Fruit fly (Drosophila melanogaster) whole organism, embryonic: ENCODE results near the gene CG6153.

Experiments used
- Bdp1 ChIP-seq: fragments of 200-800 bp; sonication (Bioruptor generic); optimal IDR thresholded peaks from 3 replicates; lab custom pipeline; 2016; ENCODE audit warnings: missing biosample characterization, missing genetic modification characterization
- CG10147 ChIP-seq: fragments of 200-800 bp; sonication (Bioruptor generic); optimal IDR thresholded peaks from 2 replicates; lab custom pipeline; 2019; ENCODE audit warnings: missing biosample characterization, mild to moderate bottlenecking, missing genetic modification characterization, moderate library complexity
- CG10321 ChIP-seq: fragments of 200-800 bp; sonication (Bioruptor generic); IDR thresholded peaks from 2 replicates; pipeline ENCODE4 v1.3.6; 2022; ENCODE audit warnings: missing biosample characterization, missing genetic modification characterization
- CG10431 ChIP-seq: fragments of 200-800 bp; sonication (Bioruptor generic); optimal IDR thresholded peaks from 3 replicates; lab custom pipeline; 2018; ENCODE audit warnings: missing biosample characterization, mild to moderate bottlenecking, missing genetic modification characterization
- CG11247 ChIP-seq: fragments of 200-800 bp; sonication (Bioruptor generic); IDR thresholded peaks from 2 replicates; pipeline ENCODE4 v1.3.6; 2022; ENCODE audit warnings: missing biosample characterization, missing genetic modification characterization
- CG11696 ChIP-seq: fragments of 200-800 bp; sonication (Bioruptor generic); IDR thresholded peaks from 2 replicates; pipeline ENCODE4 v1.3.6; 2022; ENCODE audit warnings: missing biosample characterization, missing genetic modification characterization
- CG12299 ChIP-seq: fragments of 200-800 bp; sonication (Bioruptor generic); optimal IDR thresholded peaks from 2 replicates; lab custom pipeline; 2018; ENCODE audit warnings: missing biosample characterization, mild to moderate bottlenecking, missing genetic modification characterization
- CG13894 ChIP-seq: fragments of 200-800 bp; sonication (Bioruptor generic); optimal IDR thresholded peaks from 3 replicates; lab custom pipeline; 2018; ENCODE audit warnings: missing biosample characterization, mild to moderate bottlenecking, missing genetic modification characterization, moderate library complexity
- CG1529 ChIP-seq: fragments of 200-800 bp; sonication (Bioruptor generic); optimal IDR thresholded peaks from 3 replicates; lab custom pipeline; 2018; ENCODE audit warnings: missing biosample characterization, missing genetic modification characterization
- CG15514 ChIP-seq: fragments of 200-800 bp; sonication (Bioruptor generic); optimal IDR thresholded peaks from 3 replicates; lab custom pipeline; 2017; ENCODE audit warnings: missing biosample characterization, missing genetic modification characterization, mild to moderate bottlenecking, moderate library complexity, missing genetic modification reagents
- CG18011 ChIP-seq: fragments of 200-800 bp; sonication (Bioruptor generic); optimal IDR thresholded peaks from 2 replicates; lab custom pipeline; 2017; ENCODE audit warnings: missing biosample characterization, missing genetic modification characterization, mild to moderate bottlenecking, moderate library complexity, missing genotype
- CG18262 ChIP-seq: fragments of 200-800 bp; optimal IDR thresholded peaks from 3 replicates; lab custom pipeline; 2019; ENCODE audit warnings: missing biosample characterization, mild to moderate bottlenecking, missing genetic modification characterization, moderate library complexity
- CG2129 ChIP-seq: fragments of 200-800 bp; sonication (Bioruptor generic); IDR thresholded peaks from 2 replicates; pipeline ENCODE4 v1.3.6; 2022; ENCODE audit warnings: missing biosample characterization, missing genetic modification characterization; ENCODE audit not compliant: partially characterized antibody
- CG2875 ChIP-seq: fragments of 200-800 bp; sonication (Bioruptor generic); optimal IDR thresholded peaks from 2 replicates; lab custom pipeline; 2017; ENCODE audit warnings: missing biosample characterization, mild to moderate bottlenecking, missing genetic modification characterization, missing genetic modification reagents
- CG31224 ChIP-seq: fragments of 200-800 bp; sonication (Bioruptor generic); IDR thresholded peaks from 2 replicates; pipeline ENCODE4 v1.3.6; 2022; ENCODE audit warnings: missing biosample characterization, missing genetic modification characterization
- CG3281 ChIP-seq: fragments of 200-800 bp; sonication (Bioruptor generic); optimal IDR thresholded peaks from 3 replicates; lab custom pipeline; 2017; ENCODE audit warnings: missing biosample characterization, mild to moderate bottlenecking, missing genetic modification characterization
- CG3726 ChIP-seq: fragments of 200-800 bp; sonication (Bioruptor generic); IDR thresholded peaks from 3 replicates; pipeline ENCODE4, ENCODE4 v1.3.6; 2022; ENCODE audit warnings: missing biosample characterization, missing genetic modification characterization
- CG4360 ChIP-seq: fragments of 200-800 bp; sonication (Bioruptor generic); IDR thresholded peaks from 2 replicates; pipeline ENCODE4 v1.3.6; 2022; ENCODE audit warnings: missing biosample characterization, missing genetic modification characterization
- CG7271 ChIP-seq: fragments of 200-800 bp; sonication (Bioruptor generic); optimal IDR thresholded peaks from 2 replicates; lab custom pipeline; 2018; ENCODE audit warnings: missing biosample characterization, mild to moderate bottlenecking, missing genetic modification characterization, moderate library complexity
- CG7839 ChIP-seq: fragments of 200-800 bp; sonication (Bioruptor generic); optimal IDR thresholded peaks from 3 replicates; lab custom pipeline; 2018; ENCODE audit warnings: missing biosample characterization, mild to moderate bottlenecking, missing genetic modification characterization, moderate library complexity
- CG7928 ChIP-seq: fragments of 200-800 bp; sonication (Bioruptor generic); optimal IDR thresholded peaks from 2 replicates; lab custom pipeline; 2017; ENCODE audit warnings: missing biosample characterization, mild to moderate bottlenecking, missing genetic modification characterization
- CG9215 ChIP-seq: fragments of 200-800 bp; sonication (Bioruptor generic); IDR thresholded peaks from 2 replicates; pipeline ENCODE4 v1.3.6; 2022; ENCODE audit warnings: missing biosample characterization, missing genetic modification characterization
- CG9437 ChIP-seq: fragments of 200-800 bp; sonication (Bioruptor generic); optimal IDR thresholded peaks from 2 replicates; lab custom pipeline; 2018; ENCODE audit warnings: missing biosample characterization, mild to moderate bottlenecking, missing genetic modification characterization
- CG9727 ChIP-seq: fragments of 200-800 bp; sonication (Bioruptor generic); optimal IDR thresholded peaks from 3 replicates; lab custom pipeline; 2017; ENCODE audit warnings: missing biosample characterization, mild to moderate bottlenecking, missing genetic modification characterization
- CG9797 ChIP-seq: fragments of 200-800 bp; sonication (Bioruptor generic); optimal IDR thresholded peaks from 3 replicates; lab custom pipeline; 2018; ENCODE audit warnings: missing biosample characterization, mild to moderate bottlenecking, missing genetic modification characterization
- CG9876 ChIP-seq: fragments of 200-800 bp; sonication (Bioruptor generic); optimal IDR thresholded peaks from 2 replicates; lab custom pipeline; 2016; ENCODE audit warnings: missing biosample characterization, missing genetic modification characterization
- CrebB ChIP-seq: fragments of 200-800 bp; sonication (Bioruptor generic); optimal IDR thresholded peaks from 3 replicates; lab custom pipeline; 2018; ENCODE audit warnings: missing biosample characterization, mild to moderate bottlenecking, missing genetic modification characterization
- Dip2 ChIP-seq: fragments of 200-800 bp; sonication (Bioruptor generic); IDR thresholded peaks from 2 replicates; pipeline ENCODE4 v1.3.6; 2022; ENCODE audit warnings: missing biosample characterization, missing genetic modification characterization
- Doc2 ChIP-seq: fragments of 200-800 bp; sonication (Bioruptor generic); IDR thresholded peaks from 2 replicates; pipeline ENCODE4 v1.3.6; 2022; ENCODE audit warnings: missing biosample characterization, missing genetic modification characterization
- H15 ChIP-seq: fragments of 200-800 bp; sonication (Bioruptor generic); IDR thresholded peaks from 3 replicates; pipeline ENCODE4 v1.3.6; 2022; ENCODE audit warnings: missing biosample characterization, missing genetic modification characterization
- Hmr ChIP-seq: fragments of 200-800 bp; sonication (Bioruptor generic); optimal IDR thresholded peaks from 3 replicates; lab custom pipeline; 2017; ENCODE audit warnings: mild to moderate bottlenecking, missing biosample characterization, missing genetic modification reagents, missing genetic modification characterization
- Mad ChIP-seq: fragments of 200-800 bp; sonication (Bioruptor generic); optimal IDR thresholded peaks from 2 replicates; lab custom pipeline; 2016; ENCODE audit warnings: missing biosample characterization, missing genetic modification characterization
- Med ChIP-seq: fragments of 200-800 bp; sonication (Bioruptor generic); peaks from one replicate; lab custom pipeline; 2016; ENCODE audit warnings: missing biosample characterization, missing genetic modification characterization, mild to moderate bottlenecking, inconsistent platforms, moderate library complexity
- Meics ChIP-seq: fragments of 200-800 bp; sonication (Bioruptor generic); optimal IDR thresholded peaks from 2 replicates; lab custom pipeline; 2017; ENCODE audit warnings: missing biosample characterization, mild to moderate bottlenecking, missing genetic modification characterization
- NFAT ChIP-seq: fragments of 200-800 bp; sonication (Bioruptor generic); IDR thresholded peaks from 2 replicates; pipeline ENCODE4 v1.3.6; 2022; ENCODE audit warnings: missing biosample characterization, missing genetic modification characterization
- Rfx ChIP-seq: fragments of 200-800 bp; sonication (Bioruptor generic); IDR thresholded peaks from 2 replicates; pipeline ENCODE4 v1.3.6; 2022; ENCODE audit warnings: missing biosample characterization, missing genetic modification characterization
- bcd ChIP-seq: fragments of 200-800 bp; sonication (Bioruptor generic); optimal IDR thresholded peaks from 2 replicates; lab custom pipeline; 2017; ENCODE audit warnings: missing biosample characterization, mild to moderate bottlenecking, missing genetic modification characterization
- bsh ChIP-seq, 2 experiments: fragments of 200-800 bp; sonication (Bioruptor generic); optimal IDR thresholded peaks; 2 replicates each; lab custom pipeline; 2017 to 2018; ENCODE audit warnings: mild to moderate bottlenecking in 2 of 2, missing biosample characterization in 2 of 2, missing genetic modification characterization in 2 of 2, moderate library complexity in 1 of 2
- chm ChIP-seq: fragments of 200-800 bp; sonication (Bioruptor generic); IDR thresholded peaks from 2 replicates; pipeline ENCODE4 v1.3.6; 2022; ENCODE audit warnings: missing biosample characterization, missing genetic modification characterization
- croc ChIP-seq: fragments of 200-800 bp; sonication (Bioruptor generic); conservative IDR thresholded peaks from 3 replicates; pipeline ENCODE4 v1.3.6; 2022; ENCODE audit warnings: missing biosample characterization, missing genetic modification characterization
- dm ChIP-seq: fragments of 200-800 bp; sonication (Bioruptor generic); optimal IDR thresholded peaks from 3 replicates; lab custom pipeline; 2016; ENCODE audit warnings: missing biosample characterization, missing genetic modification characterization
- mirr ChIP-seq: fragments of 200-800 bp; sonication (Bioruptor generic); optimal IDR thresholded peaks from 3 replicates; lab custom pipeline; 2018; ENCODE audit warnings: missing biosample characterization, mild to moderate bottlenecking, missing genetic modification characterization
- prd ChIP-seq, 3 experiments: fragments of >200 bp in 2 of 3; fragments of 200-800 bp in 1 of 3; sonication (Bioruptor generic) in 1 of 3; optimal IDR thresholded peaks in 2 of 3; IDR thresholded peaks in 1 of 3; 2 replicates in 2 of 3; 3 replicates in 1 of 3; pipeline versions ENCODE4 v1.3.6 to Lab custom; 2017 to 2022; ENCODE audit warnings: missing biosample characterization in 1 of 3, missing genetic modification characterization in 1 of 3
- schlank ChIP-seq: fragments of 200-800 bp; sonication (Bioruptor generic); optimal IDR thresholded peaks from 2 replicates; lab custom pipeline; 2018; ENCODE audit warnings: missing biosample characterization, mild to moderate bottlenecking, missing genetic modification characterization
- slbo ChIP-seq: fragments of 200-800 bp; sonication (Bioruptor generic); IDR thresholded peaks from 2 replicates; pipeline ENCODE4 v1.3.6; 2022; ENCODE audit warnings: missing biosample characterization, missing genetic modification characterization
- sna ChIP-seq: fragments of 200-800 bp; sonication (Bioruptor generic); IDR thresholded peaks from 2 replicates; pipeline ENCODE4 v1.3.6; 2022; ENCODE audit warnings: missing biosample characterization, missing genetic modification characterization; ENCODE audit not compliant: partially characterized antibody
- sqz ChIP-seq: fragments of 200-800 bp; sonication (Bioruptor generic); optimal IDR thresholded peaks from 3 replicates; lab custom pipeline; 2018; ENCODE audit warnings: missing biosample characterization, mild to moderate bottlenecking, missing genetic modification characterization
- wdn ChIP-seq: fragments of 200-800 bp; sonication (Bioruptor generic); IDR thresholded peaks from 2 replicates; pipeline ENCODE4 v1.3.6; 2022; ENCODE audit warnings: missing biosample characterization, missing genetic modification characterization
- zf30C ChIP-seq: fragments of 200-800 bp; sonication (Bioruptor generic); optimal IDR thresholded peaks from 3 replicates; lab custom pipeline; 2018; ENCODE audit warnings: missing biosample characterization, mild to moderate bottlenecking, missing genetic modification characterization

The CG6153 gene

DNA sequence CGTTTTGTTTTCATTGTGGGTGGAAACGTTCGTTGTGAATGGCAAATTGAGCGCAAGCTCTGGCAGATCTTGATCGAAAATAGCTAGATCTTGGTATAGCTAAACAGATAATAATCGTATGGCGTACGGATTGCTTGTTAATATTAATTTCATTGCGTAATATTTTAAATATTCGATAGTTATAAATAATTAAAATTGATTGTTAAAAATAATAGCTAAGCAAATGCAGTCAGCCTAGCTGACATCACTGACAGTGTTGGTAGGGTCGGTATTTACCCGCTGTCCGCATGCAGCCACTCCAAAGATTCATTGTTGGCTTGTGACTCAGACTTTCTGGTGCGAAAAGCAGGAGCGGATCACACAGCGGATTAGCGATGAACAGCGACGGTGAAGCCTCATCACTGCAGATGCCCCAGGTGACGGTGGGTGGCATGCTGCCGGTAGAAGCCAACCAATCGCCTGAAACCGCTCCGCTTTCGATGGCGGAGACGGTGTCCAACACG is 11.7 kb downstream of the CG6153 start, which contains the start of the genes CG5776 and spict (continued):
- TF ChIP-seq sna (GFP tag; lab: Robert Waterston, UW) (no peak), prd (optimal IDR thresholded peaks at IDR 0.05; lab: Kevin White, UChicago) (no peak), prd (GFP tag; IDR thresholded peaks at IDR 0.05; lab: Robert Waterston, UW) (peak; percentile 90), wdn (GFP tag; lab: Robert Waterston, UW) (no peak; the same call in none of the 2 replicates), CG9876 (GFP tag; lab: Kevin White, UChicago) (peak; percentile 12), sqz (GFP tag; lab: Kevin White, UChicago) (no peak), CG3726 (GFP tag; lab: Robert Waterston, UW) (no peak), Rfx (GFP tag; lab: Robert Waterston, UW) (peak; percentile 92), Dip2 (no peak), CG7839 (tag; lab: Kevin White, UChicago) (peak; percentile 69), CG9797 (peak; percentile 80), bcd (GFP tag; lab: Kevin White, UChicago) (peak; percentile 80), CG9437 (GFP tag; lab: Kevin White, UChicago) (peak; percentile 55), CG9727 (GFP tag; lab: Kevin White, UChicago) (peak; percentile 72), CG15514 (GFP tag; lab: Kevin White, UChicago) (peak; percentile 80), CG10321 (GFP tag; lab: Robert Waterston, UW) (0 out of 2 replicates have a peak, but pooled peaks have one; percentile 34), CG10431 (no peak), dm (GFP tag; lab: Kevin White, UChicago) (peak; percentile 47), Bdp1 (no peak), Mad (GFP tag; lab: Kevin White, UChicago) (peak; percentile 70), CG2129 (no peak), CG2875 (GFP tag; lab: Kevin White, UChicago) (no peak), Hmr (GFP tag; lab: Kevin White, UChicago) (peak; percentile 91), CG11696 (GFP tag; lab: Robert Waterston, UW) (0 out of 2 replicates have a peak, but pooled peaks have one; percentile 25), CG31224 (GFP tag; lab: Robert Waterston, UW) (peak; percentile 82), schlank (tag; lab: Kevin White, UChicago) (peak; percentile 53), slbo (GFP tag; lab: Robert Waterston, UW) (peak; percentile 92), CG9215 (GFP tag; lab: Robert Waterston, UW) (peak; percentile 80), CG13894 (no peak), chm (GFP tag; lab: Robert Waterston, UW) (peak; percentile 7; the same call in 1 of the 2 replicates), Med (GFP tag; lab: Kevin White, UChicago) (peak; percentile 74), CG4360 (GFP tag; lab: Robert Waterston, UW) (0 out of 2 replicates have a peak, but pooled peaks have one; percentile 10), CG10147 (GFP tag; lab: Kevin White, UChicago) (peak; percentile 45), CG7928 (GFP tag; lab: Kevin White, UChicago) (peak; percentile 41), CG11247 (GFP tag; lab: Robert Waterston, UW) (peak; percentile 87), mirr (peak; percentile 1), CrebB (peak; percentile 55), Meics (GFP tag; lab: Kevin White, UChicago) (peak; percentile 72), H15 (GFP tag; lab: Robert Waterston, UW) (peak; percentile 57; the same call in 1 of the 3 replicates), CG18011 (GFP tag; lab: Kevin White, UChicago) (peak; percentile 77), zf30C (GFP tag; lab: Kevin White, UChicago) (no peak), CG3281 (peak; percentile 70), NFAT (GFP tag; lab: Robert Waterston, UW) (peak; percentile 62; the same call in 1 of the 2 replicates), CG1529 (GFP tag; lab: Kevin White, UChicago) (peak; percentile 25), CG12299 (tag; lab: Kevin White, UChicago) (peak; percentile 70), bsh (GFP tag; optimal IDR thresholded peaks at IDR 0.05; lab: Kevin White, UChicago) (peak in 1 of 2 experiments; percentile 80), CG7271 (peak; percentile 47), croc (peak; percentile 39; the same call in 2 of the 3 replicates), CG18262 (tag; lab: Kevin White, UChicago) (peak; percentile 64), Doc2 (no peak)
